Fruit fly (Drosophila melanogaster) whole organism, prepupa: ENCODE measurements around the gene CG9393.

Experiments used
- Blimp-1 ChIP-seq: fragments of 200-800 bp; sonication (Bioruptor generic); optimal IDR thresholded peaks from 3 replicates; lab custom pipeline; 2017; ENCODE audit warnings: missing biosample characterization, missing genetic modification characterization, mild to moderate bottlenecking, moderate library complexity, missing genetic modification reagents
- CG10669 ChIP-seq: fragments of 200-800 bp; sonication (Bioruptor generic); optimal IDR thresholded peaks from 3 replicates; lab custom pipeline; 2018; ENCODE audit warnings: missing biosample characterization, mild to moderate bottlenecking, missing genetic modification characterization, moderate library complexity
- CG11902 ChIP-seq: fragments of 200-800 bp; sonication (Bioruptor generic); optimal IDR thresholded peaks from 3 replicates; lab custom pipeline; 2016; ENCODE audit warnings: missing biosample characterization, missing genetic modification characterization
- CG3032 ChIP-seq: fragments of 200-800 bp; optimal IDR thresholded peaks from 2 replicates; lab custom pipeline; 2019; ENCODE audit warnings: missing biosample characterization, mild to moderate bottlenecking, missing genetic modification characterization, moderate library complexity
- CG9139 ChIP-seq: fragments of 200-800 bp; sonication (Bioruptor generic); optimal IDR thresholded peaks from 3 replicates; lab custom pipeline; 2017; ENCODE audit warnings: missing biosample characterization, mild to moderate bottlenecking, missing genetic modification characterization
- Eip93F ChIP-seq: fragments of 200-800 bp; sonication (Bioruptor generic); optimal IDR thresholded peaks from 2 replicates; lab custom pipeline; 2016; ENCODE audit warnings: missing biosample characterization, mild to moderate bottlenecking, missing genetic modification characterization
- OdsH ChIP-seq: fragments of 200-800 bp; sonication (Bioruptor generic); optimal IDR thresholded peaks from 3 replicates; lab custom pipeline; 2016; ENCODE audit warnings: missing biosample characterization, missing genetic modification characterization
- dac ChIP-seq: fragments of 200-800 bp; sonication (Bioruptor generic); optimal IDR thresholded peaks from 2 replicates; lab custom pipeline; 2017; ENCODE audit warnings: missing biosample characterization, mild to moderate bottlenecking, missing genetic modification characterization
- dsx ChIP-seq: fragments of 200-800 bp; optimal IDR thresholded peaks from 3 replicates; lab custom pipeline; 2019; ENCODE audit warnings: missing biosample characterization, mild to moderate bottlenecking, missing genetic modification characterization, moderate library complexity; ENCODE audit not compliant: poor library complexity, severe bottlenecking
- fkh ChIP-seq: fragments of 200-800 bp; sonication (Bioruptor generic); optimal IDR thresholded peaks from 3 replicates; lab custom pipeline; 2017; ENCODE audit warnings: missing biosample characterization, mild to moderate bottlenecking, missing genetic modification characterization, moderate library complexity
- topi ChIP-seq: fragments of 200-800 bp; sonication (Bioruptor generic); optimal IDR thresholded peaks from 3 replicates; lab custom pipeline; 2016; ENCODE audit warnings: missing biosample characterization, missing genetic modification characterization

dm6 chr3R:9601949-9602348, 38.5 kb upstream of the CG9393 start:
- TF ChIP-seq Blimp-1 (GFP tag; lab: Kevin White, UChicago): no peak
- TF ChIP-seq dac: no peak
- no peak for TF ChIP-seq OdsH (GFP tag; lab: Kevin White, UChicago)
- TF ChIP-seq topi (GFP tag; lab: Kevin White, UChicago): no peak
- no peak for TF ChIP-seq CG11902
- no peak for TF ChIP-seq dsx (GFP tag; lab: Kevin White, UChicago)
- no peak for TF ChIP-seq Eip93F (GFP tag; lab: Kevin White, UChicago)
- TF ChIP-seq CG3032 (tag; lab: Kevin White, UChicago): no peak
- no peak for TF ChIP-seq CG9139 (GFP tag; lab: Kevin White, UChicago)
- TF ChIP-seq fkh (GFP tag; lab: Kevin White, UChicago): no peak
- no peak for TF ChIP-seq CG10669 (GFP tag; lab: Kevin White, UChicago)
